Fruit fly (Drosophila melanogaster) whole organism, adult: ENCODE data around the gene uif.
A peak's percentile ranks its signal among the peaks of the same experiment; 100 is the strongest.

ENCODE experiments used
- CG11617 ChIP-seq: fragments of 200-800 bp; sonication (Bioruptor generic); optimal IDR thresholded peaks from 2 replicates; lab custom pipeline; 2017; ENCODE audit warnings: mild to moderate bottlenecking, missing biosample characterization, missing genetic modification reagents, missing genetic modification characterization
- CG12768 ChIP-seq: fragments of 200-800 bp; sonication (Bioruptor generic); optimal IDR thresholded peaks from 2 replicates; lab custom pipeline; 2017; ENCODE audit warnings: missing biosample characterization, missing genetic modification characterization, mild to moderate bottlenecking, moderate library complexity, missing genetic modification reagents
- CG14711 ChIP-seq: fragments of 200-800 bp; sonication (Bioruptor generic); optimal IDR thresholded peaks from 2 replicates; lab custom pipeline; 2018; ENCODE audit warnings: missing biosample characterization, mild to moderate bottlenecking, missing genetic modification characterization, moderate library complexity
- CG1620 ChIP-seq: fragments of 200-800 bp; sonication (Bioruptor generic); optimal IDR thresholded peaks from 2 replicates; lab custom pipeline; 2016; ENCODE audit warnings: missing biosample characterization, missing genetic modification characterization
- CG33017 ChIP-seq: fragments of 200-800 bp; sonication (Bioruptor generic); optimal IDR thresholded peaks from 2 replicates; lab custom pipeline; 2018; ENCODE audit warnings: missing biosample characterization, mild to moderate bottlenecking, missing genetic modification characterization, moderate library complexity
- CG5204 ChIP-seq: fragments of 200-800 bp; sonication (Bioruptor generic); optimal IDR thresholded peaks from 2 replicates; lab custom pipeline; 2016; ENCODE audit warnings: missing biosample characterization, missing genetic modification characterization
- CG7045 ChIP-seq: fragments of 200-800 bp; sonication (Bioruptor generic); optimal IDR thresholded peaks from 2 replicates; lab custom pipeline; 2017; ENCODE audit warnings: missing biosample characterization, mild to moderate bottlenecking, missing genetic modification characterization
- CG7101 ChIP-seq: fragments of 200-800 bp; sonication (Bioruptor generic); optimal IDR thresholded peaks from 2 replicates; lab custom pipeline; 2018; ENCODE audit warnings: missing biosample characterization, mild to moderate bottlenecking, missing genetic modification characterization, moderate library complexity
- Clk ChIP-seq: fragments of 200-800 bp; sonication (Bioruptor generic); optimal IDR thresholded peaks from 2 replicates; lab custom pipeline; 2017; ENCODE audit warnings: missing biosample characterization, missing genetic modification characterization
- Crg-1 ChIP-seq: fragments of 200-800 bp; sonication (Bioruptor generic); optimal IDR thresholded peaks from 2 replicates; lab custom pipeline; 2016; ENCODE audit warnings: missing biosample characterization, missing genetic modification characterization
- Hr96 ChIP-seq: fragments of 200-800 bp; sonication (Bioruptor generic); optimal IDR thresholded peaks from 2 replicates; lab custom pipeline; 2016; ENCODE audit warnings: missing biosample characterization, missing genetic modification characterization
- Mnt ChIP-seq: fragments of 200-800 bp; sonication (Bioruptor generic); optimal IDR thresholded peaks from 2 replicates; lab custom pipeline; 2016; ENCODE audit warnings: missing biosample characterization, mild to moderate bottlenecking, missing genetic modification characterization
- bab1 ChIP-seq: fragments of 200-800 bp; sonication (Bioruptor generic); optimal IDR thresholded peaks from 3 replicates; lab custom pipeline; 2019; ENCODE audit warnings: missing biosample characterization, mild to moderate bottlenecking, missing genetic modification characterization, moderate library complexity
- cic ChIP-seq: fragments of 200-800 bp; sonication (Bioruptor generic); optimal IDR thresholded peaks from 2 replicates; lab custom pipeline; 2017; ENCODE audit warnings: missing biosample characterization, mild to moderate bottlenecking, missing genetic modification characterization, moderate library complexity
- cnc ChIP-seq, 2 experiments: fragments of >200 bp; optimal IDR thresholded peaks; 2 replicates each; lab custom pipeline; 2017
- kay ChIP-seq: fragments of 200-800 bp; sonication (Bioruptor generic); peaks from one replicate; lab custom pipeline; 2016; ENCODE audit warnings: missing biosample characterization, missing genetic modification characterization, borderline replicate concordance
- ovo ChIP-seq: fragments of 200-800 bp; sonication (Bioruptor generic); optimal IDR thresholded peaks from 2 replicates; lab custom pipeline; 2016; ENCODE audit warnings: missing biosample characterization, missing genetic modification characterization
- pad ChIP-seq: fragments of 200-800 bp; sonication (Bioruptor generic); optimal IDR thresholded peaks from 3 replicates; lab custom pipeline; 2017; ENCODE audit warnings: missing biosample characterization, missing genetic modification characterization, mild to moderate bottlenecking, moderate library complexity, missing genetic modification reagents
- tj ChIP-seq: fragments of 200-800 bp; sonication (Bioruptor generic); optimal IDR thresholded peaks from 3 replicates; lab custom pipeline; 2017; ENCODE audit warnings: missing biosample characterization, mild to moderate bottlenecking, missing genetic modification characterization, moderate library complexity
- toe ChIP-seq: fragments of 200-800 bp; sonication (Bioruptor generic); optimal IDR thresholded peaks from 2 replicates; lab custom pipeline; 2016; ENCODE audit warnings: missing biosample characterization, missing genetic modification characterization

uif gene

DNA sequence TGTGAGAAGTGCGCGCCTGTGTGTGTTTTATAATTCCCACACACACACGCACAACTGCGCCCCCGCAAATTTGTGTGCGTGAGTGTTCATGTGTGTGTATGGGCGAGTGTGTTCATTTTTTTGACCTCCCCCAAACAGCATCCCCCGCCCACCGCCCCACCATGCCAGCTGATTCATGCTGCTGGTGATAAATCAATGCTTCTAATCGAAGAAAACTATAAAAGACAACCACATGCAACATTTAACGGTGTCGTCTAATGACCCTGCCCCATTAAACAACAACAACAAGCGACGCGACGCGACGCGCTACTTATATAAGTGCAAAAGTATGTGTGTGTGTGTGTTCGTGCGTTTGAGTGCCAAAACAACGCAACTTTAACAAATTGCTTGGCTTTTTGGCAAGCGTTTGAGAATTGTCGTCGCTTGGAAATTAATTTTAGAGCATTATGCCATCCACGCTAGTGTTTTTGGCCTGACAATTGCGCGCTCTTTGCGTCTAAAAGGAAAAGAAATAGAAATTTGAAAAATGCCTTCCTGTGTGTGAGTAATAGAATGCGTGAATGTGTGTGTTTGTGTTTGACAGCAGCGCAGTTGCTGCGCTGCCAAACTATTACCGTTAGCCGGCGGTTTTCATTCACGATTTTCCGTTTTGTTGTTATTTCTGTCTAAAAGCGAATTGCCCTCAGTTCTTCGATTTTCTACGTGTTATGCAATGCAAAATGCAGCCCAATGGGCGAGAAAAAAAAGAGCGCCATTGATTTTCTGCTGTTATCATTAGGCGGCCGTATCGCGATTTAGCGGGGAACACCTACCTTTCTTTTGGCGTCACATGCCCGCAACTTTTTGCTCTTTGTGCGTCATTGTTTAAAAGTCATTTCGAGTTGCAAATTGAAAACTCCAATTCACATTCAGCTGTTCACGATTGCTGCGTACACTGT is 28.5 kb upstream of the uif start:
- no peak for TF ChIP-seq bab1 (GFP tag; lab: Kevin White, UChicago)
- no peak for TF ChIP-seq CG11617 (GFP tag; lab: Kevin White, UChicago)
- TF ChIP-seq ovo = peak; percentile 50
- no peak for TF ChIP-seq CG1620
- no peak for TF ChIP-seq Mnt (GFP tag; lab: Kevin White, UChicago)
- TF ChIP-seq Hr96 (GFP tag; lab: Kevin White, UChicago) = no peak
- peak; percentile 1 for TF ChIP-seq cic (GFP tag; lab: Kevin White, UChicago)
- TF ChIP-seq CG7101 (tag; lab: Kevin White, UChicago) = no peak
- no peak for TF ChIP-seq Crg-1 (GFP tag; lab: Kevin White, UChicago)
- TF ChIP-seq toe (GFP tag; lab: Kevin White, UChicago) = no peak
- TF ChIP-seq CG5204 = no peak
- no peak for TF ChIP-seq tj (GFP tag; lab: Kevin White, UChicago)
- no peak for TF ChIP-seq cnc (optimal IDR thresholded peaks at IDR 0.05; lab: Kevin White, UChicago)
- TF ChIP-seq CG14711 = no peak

- TF ChIP-seq kay (GFP tag; lab: Kevin White, UChicago) (peak; percentile 85), pad (peak; percentile 10), cic (GFP tag; lab: Kevin White, UChicago) (peak; percentile 48), Mnt (GFP tag; lab: Kevin White, UChicago) (peak; percentile 94), CG7101 (tag; lab: Kevin White, UChicago) (peak; percentile 16), tj (GFP tag; lab: Kevin White, UChicago) (peak; percentile 45), CG1620 (no peak), CG11617 (GFP tag; lab: Kevin White, UChicago) (peak; percentile 29), Crg-1 (GFP tag; lab: Kevin White, UChicago) (no peak), Clk (GFP tag; lab: Kevin White, UChicago) (no peak), CG12768 (peak; percentile 8), Hr96 (GFP tag; lab: Kevin White, UChicago) (no peak)
These were observed 27.7 kb upstream of the uif start, which contains the start of gene milt for dm6 chr2L:7037773-7038327. Gene milt, plus strand, starts transcription at chr2L:7037823.

DNA sequence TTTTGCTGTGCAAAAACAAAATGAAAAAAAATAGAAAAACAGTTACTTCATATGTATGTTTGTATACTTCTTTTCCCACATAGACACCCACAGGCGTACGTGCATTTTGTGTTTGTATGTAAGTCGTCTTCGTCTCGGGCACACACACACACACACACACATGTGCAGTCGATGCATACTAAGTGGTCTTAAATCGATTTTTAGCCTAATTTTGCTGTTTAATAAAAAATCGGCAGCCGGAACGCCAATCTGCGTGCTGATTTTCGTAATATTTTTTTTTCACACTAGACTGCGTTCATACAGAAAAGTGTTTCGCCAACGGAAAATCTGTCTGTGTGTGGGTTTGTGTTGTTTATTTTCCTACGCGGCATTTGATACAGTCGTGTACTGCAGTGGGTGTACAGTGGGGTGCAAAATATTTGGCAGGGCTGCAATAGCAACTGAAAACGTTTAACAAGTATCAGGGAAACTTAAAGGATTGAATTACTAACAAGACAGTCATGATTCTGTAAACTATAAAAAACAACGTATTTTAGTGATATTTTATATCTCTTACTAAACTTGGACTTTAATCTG is 23.0 kb upstream of the uif start:
- TF ChIP-seq ovo = peak; percentile 3
- TF ChIP-seq CG11617 (GFP tag; lab: Kevin White, UChicago) = peak; percentile 64
- TF ChIP-seq kay (GFP tag; lab: Kevin White, UChicago) = peak; percentile 84
- TF ChIP-seq cnc (optimal IDR thresholded peaks at IDR 0.05; lab: Kevin White, UChicago) = no peak
- TF ChIP-seq Clk (GFP tag; lab: Kevin White, UChicago) = peak; percentile 33
- TF ChIP-seq CG1620 = peak; percentile 62
- no peak for TF ChIP-seq CG14711
- TF ChIP-seq Crg-1 (GFP tag; lab: Kevin White, UChicago) = no peak
- TF ChIP-seq CG7101 (tag; lab: Kevin White, UChicago) = peak; percentile 39
- peak; percentile 40 for TF ChIP-seq tj (GFP tag; lab: Kevin White, UChicago)
- no peak for TF ChIP-seq CG5204
- TF ChIP-seq bab1 (GFP tag; lab: Kevin White, UChicago) = peak; percentile 34
- TF ChIP-seq CG33017 = peak; percentile 53
- peak; percentile 73 for TF ChIP-seq Mnt (GFP tag; lab: Kevin White, UChicago)
- TF ChIP-seq pad = peak; percentile 14
- TF ChIP-seq CG12768 = peak; percentile 41
- TF ChIP-seq cic (GFP tag; lab: Kevin White, UChicago) = peak; percentile 79
- peak; percentile 54 for TF ChIP-seq CG7045 (GFP tag; lab: Kevin White, UChicago)
- TF ChIP-seq Hr96 (GFP tag; lab: Kevin White, UChicago) = peak; percentile 45
- no peak for TF ChIP-seq toe (GFP tag; lab: Kevin White, UChicago)

DNA sequence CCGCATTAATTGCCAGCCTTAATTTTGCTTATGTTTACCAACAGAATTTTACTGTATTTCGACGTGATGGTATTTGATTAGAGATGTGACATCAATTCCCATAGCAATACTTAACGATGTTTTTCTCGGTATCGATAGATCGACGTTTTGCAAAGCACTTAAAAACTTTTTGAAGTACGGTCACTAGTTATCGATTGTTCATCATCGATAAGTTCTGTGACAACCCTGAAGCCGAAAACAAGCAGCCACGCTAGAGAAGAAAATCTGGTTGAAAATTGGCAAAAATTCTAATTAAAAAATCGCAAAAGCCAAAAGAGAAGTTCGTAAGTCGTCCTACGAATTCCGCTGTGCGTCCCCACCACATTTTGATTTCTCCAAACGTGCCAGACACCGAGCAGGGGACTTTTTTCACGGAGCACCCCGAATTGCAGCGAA is 22.4 kb upstream of the uif start, which contains the start of the genes Rab30 and Caper:
Rab30 (minus strand) TSS at position 90 of the 435 bp plus-strand sequence.
Caper (plus strand) TSS at position 205 of the 435 bp plus-strand sequence.
- TF ChIP-seq toe (GFP tag; lab: Kevin White, UChicago) = no peak
- TF ChIP-seq ovo = peak; percentile 55
- TF ChIP-seq CG33017 = no peak
- no peak for TF ChIP-seq Clk (GFP tag; lab: Kevin White, UChicago)
- peak; percentile 72 for TF ChIP-seq tj (GFP tag; lab: Kevin White, UChicago)
- TF ChIP-seq CG1620 = peak; percentile 70
- TF ChIP-seq Mnt (GFP tag; lab: Kevin White, UChicago) = peak; percentile 84
- TF ChIP-seq CG7045 (GFP tag; lab: Kevin White, UChicago) = peak; percentile 29
- TF ChIP-seq bab1 (GFP tag; lab: Kevin White, UChicago) = peak; percentile 75
- TF ChIP-seq Hr96 (GFP tag; lab: Kevin White, UChicago) = peak; percentile 74
- TF ChIP-seq CG11617 (GFP tag; lab: Kevin White, UChicago) = peak; percentile 53
- TF ChIP-seq cic (GFP tag; lab: Kevin White, UChicago) = peak; percentile 47
- no peak for TF ChIP-seq CG5204
- no peak for TF ChIP-seq cnc (optimal IDR thresholded peaks at IDR 0.05; lab: Kevin White, UChicago)
- TF ChIP-seq Crg-1 (GFP tag; lab: Kevin White, UChicago) = peak; percentile 73
- TF ChIP-seq CG14711 = peak; percentile 93
- TF ChIP-seq pad = no peak
- TF ChIP-seq CG7101 (tag; lab: Kevin White, UChicago) = peak; percentile 67
- TF ChIP-seq kay (GFP tag; lab: Kevin White, UChicago) = peak; percentile 95
- TF ChIP-seq CG12768 = no peak

DNA sequence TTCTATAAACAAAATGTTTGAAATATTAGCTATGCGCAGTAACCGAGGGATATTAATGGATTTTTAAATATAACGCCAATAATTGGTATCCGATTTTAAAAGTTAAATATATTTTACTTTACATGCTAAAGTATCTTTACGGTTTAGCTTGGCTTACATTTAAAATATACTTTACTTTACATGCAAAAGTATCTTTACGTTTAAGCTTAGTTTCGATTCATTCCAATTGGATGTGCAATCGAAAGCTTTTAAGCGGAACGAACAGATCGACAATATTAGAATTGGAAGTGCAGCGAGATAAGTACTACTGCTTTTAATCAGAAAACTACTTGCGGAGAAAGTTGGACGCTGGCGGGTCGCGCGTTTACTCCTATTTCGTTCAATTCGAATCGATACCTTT is 18.8 kb upstream of the uif start:
- TF ChIP-seq bab1 (GFP tag; lab: Kevin White, UChicago) (no peak), Crg-1 (GFP tag; lab: Kevin White, UChicago) (no peak), ovo (no peak), pad (no peak), CG11617 (GFP tag; lab: Kevin White, UChicago) (no peak), CG1620 (no peak), CG7101 (tag; lab: Kevin White, UChicago) (no peak), CG7045 (GFP tag; lab: Kevin White, UChicago) (no peak), tj (GFP tag; lab: Kevin White, UChicago) (no peak), Mnt (GFP tag; lab: Kevin White, UChicago) (no peak), Hr96 (GFP tag; lab: Kevin White, UChicago) (no peak), toe (GFP tag; lab: Kevin White, UChicago) (no peak), cnc (optimal IDR thresholded peaks at IDR 0.05; lab: Kevin White, UChicago) (no peak), Clk (GFP tag; lab: Kevin White, UChicago) (no peak)
